Fruit fly (Drosophila melanogaster): Measurements from ENCODE around the gene CenG1A.

The CenG1A gene

dm6 chr2L:13876698-13877097 lies 41.3 kb downstream of the CenG1A start (continued):
- no peak for TF ChIP-seq NC2β (GFP tag; optimal IDR thresholded peaks at IDR 0.05)
- no peak for TF ChIP-seq pfk (GFP tag; optimal IDR thresholded peaks at IDR 0.05)
- no peak for TF ChIP-seq HmgD (GFP tag; optimal IDR thresholded peaks at IDR 0.05)
- peak; percentile 64 for TF ChIP-seq nmo (GFP tag; optimal IDR thresholded peaks at IDR 0.05)
- TF ChIP-seq CG5245 (GFP tag; optimal IDR thresholded peaks at IDR 0.05) = peak; percentile 35
- TF ChIP-seq bsh (GFP tag; optimal IDR thresholded peaks at IDR 0.05) = peak in 1 of 2 experiments; percentile 66
- TF ChIP-seq ase (GFP tag; IDR thresholded peaks at IDR 0.05) = no peak
- no peak for TF ChIP-seq gt (GFP tag; IDR thresholded peaks at IDR 0.05)
- peak; percentile 13 for TF ChIP-seq CG13775 (GFP tag; optimal IDR thresholded peaks at IDR 0.05)
- no peak for TF ChIP-seq pho (GFP tag; optimal IDR thresholded peaks at IDR 0.05)
- TF ChIP-seq Ssrp (tag; optimal IDR thresholded peaks at IDR 0.05) = peak; percentile 57
- peak; percentile 4 for TF ChIP-seq CG18599 (GFP tag; optimal IDR thresholded peaks at IDR 0.05)
- no peak for TF ChIP-seq cad (GFP tag; optimal IDR thresholded peaks at IDR 0.05)
- peak; percentile 17 for TF ChIP-seq CG1529 (GFP tag; optimal IDR thresholded peaks at IDR 0.05)
- TF ChIP-seq CG31224 (GFP tag; IDR thresholded peaks at IDR 0.05) = no peak
- no peak for TF ChIP-seq bowl (GFP tag; IDR thresholded peaks at IDR 0.05)
- TF ChIP-seq fd3F (GFP tag; optimal IDR thresholded peaks at IDR 0.05) = no peak
- no peak for TF ChIP-seq CG32767 (GFP tag; IDR thresholded peaks at IDR 0.05)
- TF ChIP-seq CG31441 (GFP tag; IDR thresholded peaks at IDR 0.05) = peak; percentile 62
- TF ChIP-seq wek (GFP tag; optimal IDR thresholded peaks at IDR 0.05) = no peak
- TF ChIP-seq phol (tag; optimal IDR thresholded peaks at IDR 0.05) = peak; percentile 65
- TF ChIP-seq Dp (GFP tag; optimal IDR thresholded peaks at IDR 0.05) = no peak
- TF ChIP-seq CG12219 (GFP tag; optimal IDR thresholded peaks at IDR 0.05) = peak; percentile 11
- TF ChIP-seq kay (GFP tag; optimal IDR thresholded peaks at IDR 0.05) = peak; percentile 13
- peak; percentile 60 for TF ChIP-seq Oli (tag; optimal IDR thresholded peaks at IDR 0.05)
- no peak for TF ChIP-seq CG6689 (GFP tag; IDR thresholded peaks at IDR 0.05)
- peak; percentile 11 for TF ChIP-seq CG2875 (GFP tag; optimal IDR thresholded peaks at IDR 0.05)
- TF ChIP-seq ranshi (GFP tag; IDR thresholded peaks at IDR 0.05) = no peak
- TF ChIP-seq ham (GFP tag; IDR thresholded peaks at IDR 0.05) = no peak
- TF ChIP-seq Mes4 (GFP tag; optimal IDR thresholded peaks at IDR 0.05) = no peak
- peak; percentile 12 for TF ChIP-seq CG17385 (GFP tag; optimal IDR thresholded peaks at IDR 0.05)
- TF ChIP-seq Adf1 (GFP tag; IDR thresholded peaks at IDR 0.05) = no peak
- TF ChIP-seq Xbp1 (GFP tag; optimal IDR thresholded peaks at IDR 0.05) = peak; percentile 25
- no peak for TF ChIP-seq Lpt (GFP tag; optimal IDR thresholded peaks at IDR 0.05)
- TF ChIP-seq gcm (GFP tag; optimal IDR thresholded peaks at IDR 0.05) = peak; percentile 25
- TF ChIP-seq Abd-B (GFP tag; optimal IDR thresholded peaks at IDR 0.05) = peak; percentile 3
- no peak for TF ChIP-seq ftz-f1 (GFP tag; optimal IDR thresholded peaks at IDR 0.05)
- TF ChIP-seq CG11695 (GFP tag; IDR thresholded peaks at IDR 0.05) = no peak
- no peak for TF ChIP-seq CG18476 (GFP tag; optimal IDR thresholded peaks at IDR 0.05)
- peak in 1 of 2 experiments; percentile 15 for TF ChIP-seq Eip74EF (GFP tag; optimal IDR thresholded peaks at IDR 0.05)
- no peak for TF ChIP-seq MBD-R2 (GFP tag; IDR thresholded peaks at IDR 0.05)
- no peak for TF ChIP-seq CG6765 (GFP tag; optimal IDR thresholded peaks at IDR 0.05)
- peak; percentile 50 for TF ChIP-seq grau (tag; optimal IDR thresholded peaks at IDR 0.05)
- TF ChIP-seq tio (GFP tag; optimal IDR thresholded peaks at IDR 0.05) = peak; percentile 29
- TF ChIP-seq Optix (GFP tag; IDR thresholded peaks at IDR 0.05) = no peak
- peak; percentile 10 for TF ChIP-seq ewg (GFP tag; optimal IDR thresholded peaks at IDR 0.05)
- peak; percentile 61 for TF ChIP-seq Blimp-1 (GFP tag; optimal IDR thresholded peaks at IDR 0.05)
- TF ChIP-seq ems (GFP tag; optimal IDR thresholded peaks at IDR 0.05) = no peak
- no peak for TF ChIP-seq pzg (GFP tag; optimal IDR thresholded peaks at IDR 0.05)
- TF ChIP-seq CG9727 (GFP tag; optimal IDR thresholded peaks at IDR 0.05) = peak; percentile 30
- peak; percentile 64 for TF ChIP-seq dmrt11E (tag; optimal IDR thresholded peaks at IDR 0.05)

Data from whole organism, embryonic.